Fruit fly (Drosophila melanogaster): Measurements from ENCODE around the gene Hsc70-2.

Gene Hsc70-2

DNA sequence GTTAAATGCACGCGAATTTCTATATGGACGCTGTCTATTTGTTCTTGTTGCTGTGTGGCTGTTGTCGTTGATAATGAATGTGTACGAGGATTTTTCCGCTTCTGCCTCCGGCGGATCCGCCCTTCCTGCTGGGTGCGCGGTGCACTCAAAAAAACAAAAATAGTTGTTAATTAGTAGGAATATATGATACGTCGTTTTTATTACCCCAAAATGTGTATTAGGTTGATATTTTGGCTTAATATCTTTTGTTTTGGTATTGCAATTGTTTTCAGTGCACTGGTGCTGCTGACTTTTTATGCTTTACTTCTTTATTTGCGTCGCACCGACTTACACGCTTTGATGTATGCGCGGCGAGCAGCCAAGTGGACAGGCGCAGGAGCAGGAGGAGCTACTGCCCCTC lies 47.1 kb downstream of the Hsc70-2 start:
- no peak for TF ChIP-seq Dif (GFP tag; optimal IDR thresholded peaks at IDR 0.05; ENCODE audit: partially characterized antibody)
- TF ChIP-seq N (GFP tag; optimal IDR thresholded peaks at IDR 0.05): no peak
- no peak for TF ChIP-seq dsf (GFP tag; optimal IDR thresholded peaks at IDR 0.05; ENCODE audit: borderline replicate concordance)
- no peak for TF ChIP-seq usp (GFP tag; optimal IDR thresholded peaks at IDR 0.05)
- no peak for TF ChIP-seq CG9705 (GFP tag; optimal IDR thresholded peaks at IDR 0.05)
- no peak for TF ChIP-seq Hr78 (GFP tag; optimal IDR thresholded peaks at IDR 0.05)
- no peak for TF ChIP-seq Sp1 (GFP tag; optimal IDR thresholded peaks at IDR 0.05)
- no peak for TF ChIP-seq CrebA (GFP tag; optimal IDR thresholded peaks at IDR 0.05; ENCODE audit: borderline replicate concordance)
- TF ChIP-seq fru (GFP tag; optimal IDR thresholded peaks at IDR 0.05): no peak
- no peak for TF ChIP-seq sv (GFP tag; optimal IDR thresholded peaks at IDR 0.05)
- TF ChIP-seq CG32264 (GFP tag; optimal IDR thresholded peaks at IDR 0.05): no peak
- TF ChIP-seq Mio (GFP tag; optimal IDR thresholded peaks at IDR 0.05): no peak
- no peak for TF ChIP-seq OdsH (GFP tag; optimal IDR thresholded peaks at IDR 0.05)
- no peak for TF ChIP-seq Rel (GFP tag; optimal IDR thresholded peaks at IDR 0.05)
- TF ChIP-seq Rel (tag; optimal IDR thresholded peaks at IDR 0.05): no peak
- no peak for TF ChIP-seq jim (GFP tag; optimal IDR thresholded peaks at IDR 0.05)

Data from whole organism, wandering third instar larva.